Fruit fly (Drosophila melanogaster): ENCODE measurements around the gene CG4907.
A peak's percentile ranks its signal among the peaks of the same experiment; 100 is the strongest.

Gene CG4907

DNA sequence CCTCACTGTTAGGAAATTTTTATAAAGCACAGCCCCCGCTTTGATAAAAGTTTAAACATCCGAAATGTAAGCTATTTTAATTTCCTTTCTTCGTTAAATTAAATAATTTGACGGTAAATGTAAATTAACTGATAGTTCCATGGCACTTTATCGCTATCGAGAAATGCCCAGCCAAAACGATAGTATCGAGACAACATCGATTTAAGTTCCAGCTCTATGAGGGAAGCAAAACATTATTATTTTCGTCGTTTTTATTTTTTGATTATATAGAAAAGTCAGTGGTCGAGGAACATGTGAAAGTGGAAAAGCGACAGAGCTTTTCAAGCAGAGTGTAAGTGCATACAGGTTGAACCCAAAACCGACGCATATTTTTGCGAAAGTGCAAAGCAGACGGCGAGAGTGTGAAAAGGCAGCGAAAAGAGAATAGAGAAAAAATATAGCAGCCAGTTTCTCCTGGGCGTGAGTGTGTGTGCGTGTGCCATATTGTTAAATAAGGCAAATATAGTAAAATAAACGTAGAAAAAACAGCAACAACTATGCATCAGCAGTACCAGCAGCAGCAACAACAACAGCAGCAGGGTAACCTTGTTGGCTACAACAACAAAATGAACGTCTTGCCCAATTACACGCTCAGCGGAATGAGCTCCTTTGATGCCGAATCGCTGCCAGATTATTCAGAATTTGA lies 16.4 kb upstream of the CG4907 start, which contains the start of gene CG45049 (continued):
- TF ChIP-seq CG7556 (GFP tag; optimal IDR thresholded peaks at IDR 0.05) (no peak), ftz-f1 (GFP tag; optimal IDR thresholded peaks at IDR 0.05) (peak; percentile 22), CG7928 (GFP tag; optimal IDR thresholded peaks at IDR 0.05) (no peak), CG6813 (GFP tag; optimal IDR thresholded peaks at IDR 0.05) (no peak), otp (GFP tag; IDR thresholded peaks at IDR 0.05) (no peak), zfh2 (GFP tag; optimal IDR thresholded peaks at IDR 0.05) (peak; percentile 10), pzg (GFP tag; optimal IDR thresholded peaks at IDR 0.05) (peak; percentile 40), btn (GFP tag; optimal IDR thresholded peaks at IDR 0.05) (no peak), CG34422 (GFP tag; IDR thresholded peaks at IDR 0.05) (no peak), pfk (GFP tag; optimal IDR thresholded peaks at IDR 0.05) (no peak), H15 (GFP tag; IDR thresholded peaks at IDR 0.05) (no peak), Lhr (GFP tag; optimal IDR thresholded peaks at IDR 0.05) (no peak), ranshi (GFP tag; IDR thresholded peaks at IDR 0.05) (no peak), Antp (GFP tag; optimal IDR thresholded peaks at IDR 0.05) (no peak), chinmo (GFP tag; IDR thresholded peaks at IDR 0.05; ENCODE audit: partially characterized antibody) (peak; percentile 54; the same call in 1 of the 4 replicates), CG11723 (GFP tag; optimal IDR thresholded peaks at IDR 0.05) (no peak), CG6791 (GFP tag; IDR thresholded peaks at IDR 0.05; ENCODE audit: partially characterized antibody) (peak; percentile 95), CG1603 (tag; optimal IDR thresholded peaks at IDR 0.05) (peak; percentile 26), Blimp-1 (GFP tag; optimal IDR thresholded peaks at IDR 0.05) (no peak), Ets97D (GFP tag; optimal IDR thresholded peaks at IDR 0.05) (peak; percentile 6), bbx (GFP tag; IDR thresholded peaks at IDR 0.05; ENCODE audit: partially characterized antibody) (peak; percentile 94), wor (GFP tag; IDR thresholded peaks at IDR 0.05) (no peak), CG34376 (GFP tag; optimal IDR thresholded peaks at IDR 0.05) (peak; percentile 42), Dp (GFP tag; optimal IDR thresholded peaks at IDR 0.05) (no peak), grn (GFP tag; optimal IDR thresholded peaks at IDR 0.05) (no peak), B-H1 (GFP tag; IDR thresholded peaks at IDR 0.05) (no peak), CG8089 (GFP tag; optimal IDR thresholded peaks at IDR 0.05) (no peak), Scr (GFP tag; IDR thresholded peaks at IDR 0.05; ENCODE audit: partially characterized antibody) (peak; percentile 92), CrebB (tag; optimal IDR thresholded peaks at IDR 0.05) (no peak), Stat92E (GFP tag; optimal IDR thresholded peaks at IDR 0.05) (no peak), unc-4 (GFP tag; IDR thresholded peaks at IDR 0.05; ENCODE audit: partially characterized antibody) (peak; percentile 78), ham (GFP tag; IDR thresholded peaks at IDR 0.05) (no peak), nmo (GFP tag; optimal IDR thresholded peaks at IDR 0.05) (peak; percentile 25), sisA (GFP tag; IDR thresholded peaks at IDR 0.05) (no peak), bowl (GFP tag; IDR thresholded peaks at IDR 0.05) (no peak), CkIIα-i1 (GFP tag; IDR thresholded peaks at IDR 0.05) (no peak), tx (GFP tag; optimal IDR thresholded peaks at IDR 0.05) (no peak), CG4360 (GFP tag; IDR thresholded peaks at IDR 0.05) (peak; percentile 85), CG8924 (tag; optimal IDR thresholded peaks at IDR 0.05) (no peak), Camta (GFP tag; optimal IDR thresholded peaks at IDR 0.05) (no peak), Xbp1 (GFP tag; optimal IDR thresholded peaks at IDR 0.05) (no peak), mirr (GFP tag; optimal IDR thresholded peaks at IDR 0.05) (no peak), klu (GFP tag; IDR thresholded peaks at IDR 0.05) (no peak), CG2678 (tag; optimal IDR thresholded peaks at IDR 0.05) (no peak), Eip74EF (GFP tag; optimal IDR thresholded peaks at IDR 0.05) (no peak), CG17328 (GFP tag; IDR thresholded peaks at IDR 0.05) (no peak), CG14710 (tag; optimal IDR thresholded peaks at IDR 0.05) (peak; percentile 0), sens (GFP tag) (peak; percentile 83), sr (GFP tag; IDR thresholded peaks at IDR 0.05) (peak; percentile 35; the same call in 1 of the 3 replicates), sim (GFP tag; IDR thresholded peaks at IDR 0.05) (no peak)

Data from whole organism, embryonic.